Fruit fly (Drosophila melanogaster) whole organism, embryonic: Measurements from ENCODE around the gene CG3662.

Source experiments
- Abd-B ChIP-seq: fragments of 200-800 bp; sonication (Bioruptor generic); optimal IDR thresholded peaks from 2 replicates; lab custom pipeline; 2018; ENCODE audit warnings: missing biosample characterization, mild to moderate bottlenecking, missing genetic modification characterization, moderate library complexity
- Bteb2 ChIP-seq: fragments of 200-800 bp; sonication (Bioruptor generic); optimal IDR thresholded peaks from 2 replicates; lab custom pipeline; 2016; ENCODE audit warnings: missing biosample characterization, missing genetic modification characterization
- CG1024 ChIP-seq: fragments of 200-800 bp; sonication (Bioruptor generic); IDR thresholded peaks from 2 replicates; pipeline ENCODE4 v1.3.6; 2022; ENCODE audit warnings: missing biosample characterization, missing genetic modification characterization
- CG10267 ChIP-seq: fragments of 200-800 bp; sonication (Bioruptor generic); optimal IDR thresholded peaks from 2 replicates; lab custom pipeline; 2018; ENCODE audit warnings: missing biosample characterization, mild to moderate bottlenecking, missing genetic modification characterization, moderate library complexity
- CG10321 ChIP-seq: fragments of 200-800 bp; sonication (Bioruptor generic); IDR thresholded peaks from 2 replicates; pipeline ENCODE4 v1.3.6; 2022; ENCODE audit warnings: missing biosample characterization, missing genetic modification characterization
- CG10959 ChIP-seq: fragments of 200-800 bp; sonication (Bioruptor generic); IDR thresholded peaks from 2 replicates; pipeline ENCODE4 v1.3.6; 2022; ENCODE audit warnings: missing biosample characterization, missing genetic modification characterization
- CG10979 ChIP-seq: fragments of 200-800 bp; sonication (Bioruptor generic); optimal IDR thresholded peaks from 2 replicates; lab custom pipeline; 2018; ENCODE audit warnings: missing biosample characterization, mild to moderate bottlenecking, missing genetic modification characterization, moderate library complexity
- CG13296 ChIP-seq: fragments of 200-800 bp; sonication (Bioruptor generic); optimal IDR thresholded peaks from 3 replicates; lab custom pipeline; 2018; ENCODE audit warnings: missing biosample characterization, mild to moderate bottlenecking, missing genetic modification characterization
- CG1647 ChIP-seq: fragments of 200-800 bp; sonication (Bioruptor generic); optimal IDR thresholded peaks from 3 replicates; lab custom pipeline; 2016; ENCODE audit warnings: missing biosample characterization, missing genetic modification characterization
- CG16813 ChIP-seq: fragments of 200-800 bp; sonication (Bioruptor generic); IDR thresholded peaks from 3 replicates; pipeline ENCODE4 v1.3.6; 2022; ENCODE audit warnings: missing biosample characterization, missing genetic modification characterization; ENCODE audit not compliant: partially characterized antibody
- CG17361 ChIP-seq: fragments of 200-800 bp; sonication (Bioruptor generic); IDR thresholded peaks from 3 replicates; pipeline ENCODE4 v1.3.6; 2022; ENCODE audit warnings: missing biosample characterization, missing genetic modification characterization
- CG18599 ChIP-seq: fragments of 200-800 bp; sonication (Bioruptor generic); optimal IDR thresholded peaks from 3 replicates; lab custom pipeline; 2017; ENCODE audit warnings: missing biosample characterization, missing genetic modification characterization, mild to moderate bottlenecking, moderate library complexity, missing genetic modification reagents
- CG2199 ChIP-seq: fragments of 200-800 bp; sonication (Bioruptor generic); IDR thresholded peaks from 3 replicates; pipeline ENCODE4 v1.3.6; 2022; ENCODE audit warnings: missing biosample characterization, missing genetic modification characterization
- CG31441 ChIP-seq: fragments of 200-800 bp; sonication (Bioruptor generic); IDR thresholded peaks from 2 replicates; pipeline ENCODE4 v1.3.6; 2022; ENCODE audit warnings: missing biosample characterization, missing genetic modification characterization
- CG32767 ChIP-seq: fragments of 200-800 bp; sonication (Bioruptor generic); IDR thresholded peaks from 2 replicates; pipeline ENCODE4 v1.3.6; 2022; ENCODE audit warnings: missing biosample characterization, missing genetic modification characterization
- CG3847 ChIP-seq: fragments of 200-800 bp; sonication (Bioruptor generic); IDR thresholded peaks from 2 replicates; pipeline ENCODE4 v1.3.6; 2022; ENCODE audit warnings: missing biosample characterization, missing genetic modification characterization
- CG42726 ChIP-seq: fragments of 200-800 bp; sonication (Bioruptor generic); IDR thresholded peaks from 2 replicates; pipeline ENCODE4 v1.3.6; 2022; ENCODE audit warnings: missing biosample characterization, missing genetic modification characterization; ENCODE audit not compliant: partially characterized antibody
- CG5245 ChIP-seq: fragments of 200-800 bp; sonication (Bioruptor generic); optimal IDR thresholded peaks from 3 replicates; lab custom pipeline; 2016; ENCODE audit warnings: missing biosample characterization, missing genetic modification characterization
- CG5953 ChIP-seq: fragments of 200-800 bp; sonication (Bioruptor generic); IDR thresholded peaks from 2 replicates; pipeline ENCODE4 v1.3.6; 2022; ENCODE audit warnings: missing biosample characterization, missing genetic modification characterization
- CG7987 ChIP-seq: fragments of 200-800 bp; sonication (Bioruptor generic); optimal IDR thresholded peaks from 2 replicates; lab custom pipeline; 2018; ENCODE audit warnings: missing biosample characterization, mild to moderate bottlenecking, missing genetic modification characterization, moderate library complexity
- CHES-1-like ChIP-seq: fragments of 200-800 bp; sonication (Bioruptor generic); optimal IDR thresholded peaks from 2 replicates; lab custom pipeline; 2016; ENCODE audit warnings: missing biosample characterization, missing genetic modification characterization
- CTCF ChIP-seq: fragments of 200-800 bp; sonication (Bioruptor generic); optimal IDR thresholded peaks from 2 replicates; lab custom pipeline; 2017; ENCODE audit warnings: missing biosample characterization, mild to moderate bottlenecking, missing genetic modification characterization, moderate library complexity
- CkIIα-i1 ChIP-seq: fragments of 200-800 bp; sonication (Bioruptor generic); IDR thresholded peaks from 2 replicates; pipeline ENCODE4 v1.3.6; 2022; ENCODE audit warnings: missing biosample characterization, missing genetic modification characterization
- Dek ChIP-seq: fragments of 200-800 bp; sonication (Bioruptor generic); optimal IDR thresholded peaks from 3 replicates; lab custom pipeline; 2019; ENCODE audit warnings: missing biosample characterization, mild to moderate bottlenecking, missing genetic modification characterization, moderate library complexity
- E2f1 ChIP-seq: fragments of 200-800 bp; sonication (Bioruptor generic); IDR thresholded peaks from 2 replicates; pipeline ENCODE4 v1.3.6; 2022; ENCODE audit warnings: missing biosample characterization, missing genetic modification characterization
- ERR ChIP-seq: fragments of 200-800 bp; sonication (Bioruptor generic); optimal IDR thresholded peaks from 2 replicates; lab custom pipeline; 2016; ENCODE audit warnings: missing biosample characterization, missing genetic modification characterization
- Hand ChIP-seq: fragments of 200-800 bp; sonication (Bioruptor generic); optimal IDR thresholded peaks from 2 replicates; lab custom pipeline; 2017; ENCODE audit warnings: mild to moderate bottlenecking, missing biosample characterization, missing genetic modification reagents, missing genetic modification characterization
- HmgZ ChIP-seq: fragments of 200-800 bp; sonication (Bioruptor generic); optimal IDR thresholded peaks from 2 replicates; lab custom pipeline; 2018; ENCODE audit warnings: missing biosample characterization, mild to moderate bottlenecking, missing genetic modification characterization
- Hsf ChIP-seq: fragments of 200-800 bp; sonication (Bioruptor generic); optimal IDR thresholded peaks from 3 replicates; lab custom pipeline; 2016; ENCODE audit warnings: missing biosample characterization, missing genetic modification characterization
- MESR4 ChIP-seq: fragments of 200-800 bp; sonication (Bioruptor generic); optimal IDR thresholded peaks from 2 replicates; lab custom pipeline; 2018; ENCODE audit warnings: missing biosample characterization, mild to moderate bottlenecking, missing genetic modification characterization, moderate library complexity
- Mad ChIP-seq: fragments of 200-800 bp; sonication (Bioruptor generic); optimal IDR thresholded peaks from 2 replicates; lab custom pipeline; 2016; ENCODE audit warnings: missing biosample characterization, missing genetic modification characterization
- Myb ChIP-seq: fragments of 200-800 bp; sonication (Bioruptor generic); optimal IDR thresholded peaks from 2 replicates; lab custom pipeline; 2016; ENCODE audit warnings: missing biosample characterization, missing genetic modification characterization
- NC2β ChIP-seq: fragments of 200-800 bp; sonication (Bioruptor generic); optimal IDR thresholded peaks from 2 replicates; lab custom pipeline; 2016; ENCODE audit warnings: missing biosample characterization, missing genetic modification characterization
- NFAT ChIP-seq: fragments of 200-800 bp; sonication (Bioruptor generic); IDR thresholded peaks from 2 replicates; pipeline ENCODE4 v1.3.6; 2022; ENCODE audit warnings: missing biosample characterization, missing genetic modification characterization
- Nf-YB ChIP-seq: fragments of 200-800 bp; sonication (Bioruptor generic); optimal IDR thresholded peaks from 3 replicates; lab custom pipeline; 2019; ENCODE audit warnings: missing biosample characterization, mild to moderate bottlenecking, missing genetic modification characterization, moderate library complexity
- Vsx1 ChIP-seq: fragments of 200-800 bp; sonication (Bioruptor generic); optimal IDR thresholded peaks from 2 replicates; lab custom pipeline; 2017; ENCODE audit warnings: missing biosample characterization, mild to moderate bottlenecking, missing genetic modification characterization, missing genetic modification reagents
- amos ChIP-seq: fragments of 200-800 bp; sonication (Bioruptor generic); IDR thresholded peaks from 2 replicates; pipeline ENCODE4 v1.3.6; 2022; ENCODE audit warnings: missing biosample characterization, missing genetic modification characterization; ENCODE audit not compliant: partially characterized antibody
- az2 ChIP-seq: fragments of 200-800 bp; sonication (Bioruptor generic); optimal IDR thresholded peaks from 3 replicates; lab custom pipeline; 2016; ENCODE audit warnings: missing biosample characterization, missing genetic modification characterization
- caup ChIP-seq: fragments of 200-800 bp; sonication (Bioruptor generic); optimal IDR thresholded peaks from 3 replicates; lab custom pipeline; 2017; ENCODE audit warnings: missing biosample characterization, mild to moderate bottlenecking, missing genetic modification characterization, moderate library complexity; ENCODE audit not compliant: severe bottlenecking
- danr ChIP-seq: fragments of 200-800 bp; sonication (Bioruptor generic); IDR thresholded peaks from 2 replicates; pipeline ENCODE4 v1.3.6; 2022; ENCODE audit warnings: missing biosample characterization, missing genetic modification characterization
- dmrt99B ChIP-seq: fragments of 200-800 bp; sonication (Bioruptor generic); optimal IDR thresholded peaks from 2 replicates; lab custom pipeline; 2018; ENCODE audit warnings: missing biosample characterization, mild to moderate bottlenecking, missing genetic modification characterization, moderate library complexity
- esg ChIP-seq: fragments of 200-800 bp; sonication (Bioruptor generic); conservative IDR thresholded peaks from 2 replicates; pipeline ENCODE4 v1.3.6; 2022; ENCODE audit warnings: missing biosample characterization, missing genetic modification characterization
- ewg ChIP-seq: fragments of 200-800 bp; sonication (Bioruptor generic); optimal IDR thresholded peaks from 3 replicates; lab custom pipeline; 2017; ENCODE audit warnings: mild to moderate bottlenecking, missing biosample characterization, missing genetic modification reagents, missing genetic modification characterization
- fd102C ChIP-seq: fragments of 200-800 bp; sonication (Bioruptor generic); optimal IDR thresholded peaks from 2 replicates; lab custom pipeline; 2018; ENCODE audit warnings: missing biosample characterization, mild to moderate bottlenecking, missing genetic modification characterization, moderate library complexity
- fu2 ChIP-seq: fragments of 200-800 bp; sonication (Bioruptor generic); optimal IDR thresholded peaks from 2 replicates; lab custom pipeline; 2016; ENCODE audit warnings: missing biosample characterization, missing genetic modification characterization
- gfzf ChIP-seq: fragments of 200-800 bp; sonication (Bioruptor generic); optimal IDR thresholded peaks from 2 replicates; lab custom pipeline; 2016; ENCODE audit warnings: missing biosample characterization, mild to moderate bottlenecking, missing genetic modification characterization, moderate library complexity
- jumu ChIP-seq: fragments of 200-800 bp; sonication (Bioruptor generic); optimal IDR thresholded peaks from 3 replicates; lab custom pipeline; 2016; ENCODE audit warnings: missing biosample characterization, missing genetic modification characterization
- lola ChIP-seq, 3 experiments: fragments of >200 bp in 2 of 3; fragments of 200-800 bp in 1 of 3; sonication (Bioruptor generic) in 1 of 3; optimal IDR thresholded peaks; 2 replicates each; lab custom pipeline; 2017 to 2019; ENCODE audit warnings: missing biosample characterization in 3 of 3, missing genetic modification characterization in 3 of 3, mild to moderate bottlenecking in 1 of 3, moderate library complexity in 1 of 3
- pum ChIP-seq: fragments of 200-800 bp; sonication (Bioruptor generic); optimal IDR thresholded peaks from 2 replicates; lab custom pipeline; 2016; ENCODE audit warnings: missing biosample characterization, missing genetic modification characterization
- row ChIP-seq: fragments of 200-800 bp; sonication (Bioruptor generic); IDR thresholded peaks from 3 replicates; pipeline ENCODE4 v1.3.6; 2022; ENCODE audit warnings: missing biosample characterization, missing genetic modification characterization
- schlank ChIP-seq: fragments of 200-800 bp; sonication (Bioruptor generic); optimal IDR thresholded peaks from 2 replicates; lab custom pipeline; 2018; ENCODE audit warnings: missing biosample characterization, mild to moderate bottlenecking, missing genetic modification characterization

The CG3662 gene

dm6 chr2L:871419-871846 lies 50.3 kb downstream of the CG3662 start (continued):
- TF ChIP-seq amos (GFP tag; lab: Robert Waterston, UW) (peak; percentile 33), CTCF (GFP tag; lab: Kevin White, UChicago) (peak; percentile 96), Dek (tag; lab: Kevin White, UChicago) (no peak), Bteb2 (GFP tag; lab: Kevin White, UChicago) (no peak), CG10267 (peak; percentile 12), NFAT (peak; percentile 51; the same call in 1 of the 2 replicates), CG2199 (GFP tag; lab: Robert Waterston, UW) (peak; percentile 61; the same call in 1 of the 3 replicates), CG18599 (GFP tag; lab: Kevin White, UChicago) (peak; percentile 1), CG5245 (GFP tag; lab: Kevin White, UChicago) (no peak), CG32767 (peak; percentile 62; the same call in 1 of the 2 replicates), CG7987 (GFP tag; lab: Kevin White, UChicago) (no peak), CG5953 (GFP tag; lab: Robert Waterston, UW) (no peak), ERR (GFP tag; lab: Kevin White, UChicago) (peak; percentile 30), Myb (GFP tag; lab: Kevin White, UChicago) (peak; percentile 38), CG17361 (no peak), gfzf (GFP tag; lab: Kevin White, UChicago) (peak; percentile 51), ewg (GFP tag; lab: Kevin White, UChicago) (peak; percentile 77), HmgZ (peak; percentile 36), CG10321 (GFP tag; lab: Robert Waterston, UW) (peak; percentile 87), row (GFP tag; lab: Robert Waterston, UW) (peak; percentile 8; the same call in 1 of the 3 replicates), NC2β (GFP tag; lab: Kevin White, UChicago) (peak; percentile 19), E2f1 (no peak), Hsf (GFP tag; lab: Kevin White, UChicago) (no peak), CG16813 (GFP tag; lab: Robert Waterston, UW) (peak; percentile 10; the same call in 1 of the 3 replicates), CHES-1-like (GFP tag; lab: Kevin White, UChicago) (peak; percentile 18), pum (GFP tag; lab: Kevin White, UChicago) (no peak), CkIIα-i1 (GFP tag; lab: Robert Waterston, UW) (no peak), CG1024 (no peak), CG10959 (no peak), az2 (GFP tag; lab: Kevin White, UChicago) (no peak), Abd-B (no peak), Mad (no peak), fd102C (GFP tag; lab: Kevin White, UChicago) (no peak), caup (GFP tag; lab: Kevin White, UChicago) (peak; percentile 17), fu2 (GFP tag; lab: Kevin White, UChicago) (no peak), CG1647 (GFP tag; lab: Kevin White, UChicago) (no peak), lola (GFP tag; optimal IDR thresholded peaks at IDR 0.05; lab: Kevin White, UChicago) (no peak), esg (GFP tag; lab: Robert Waterston, UW) (no peak), CG42726 (GFP tag; lab: Robert Waterston, UW) (0 out of 2 replicates have a peak, but pooled peaks have one; percentile 35), dmrt99B (no peak), Nf-YB (GFP tag; lab: Kevin White, UChicago) (no peak), CG31441 (GFP tag; lab: Robert Waterston, UW) (no peak), CG3847 (GFP tag; lab: Robert Waterston, UW) (peak; percentile 73), CG10979 (no peak), danr (GFP tag; lab: Robert Waterston, UW) (no peak), schlank (no peak), CG13296 (GFP tag; lab: Kevin White, UChicago) (peak; percentile 21), jumu (GFP tag; lab: Kevin White, UChicago) (peak; percentile 61), Vsx1 (GFP tag; lab: Kevin White, UChicago) (no peak), MESR4 (GFP tag; lab: Kevin White, UChicago) (peak; percentile 51), Hand (GFP tag; lab: Kevin White, UChicago) (no peak)
